Worm (Caenorhabditis elegans): ENCODE data around the gene sru-28.

sru-28 gene

ce11 chrV:1472569-1472968 is 33.5 kb upstream of the sru-28 start (continued):
- no peak for TF ChIP-seq unc-39 (tag; optimal IDR thresholded peaks at IDR 0.05)
- no peak for TF ChIP-seq daf-8 (GFP tag; IDR thresholded peaks at IDR 0.05)
- no peak for TF ChIP-seq dmd-6 (GFP tag; IDR thresholded peaks at IDR 0.05)
- TF ChIP-seq aha-1 (tag): peak; percentile 82

- TF ChIP-seq php-3 (GFP tag; IDR thresholded peaks at IDR 0.05) (no peak), ceh-20 (GFP tag; IDR thresholded peaks at IDR 0.05) (0 out of 2 replicates have a peak, but pooled peaks have one; percentile 29), nhr-6 (tag; optimal IDR thresholded peaks at IDR 0.05) (no peak), ctbp-1 (GFP tag; IDR thresholded peaks at IDR 0.05) (peak; percentile 38), snpc-1.2 (GFP tag; IDR thresholded peaks at IDR 0.05) (0 out of 2 replicates have a peak, but pooled peaks have one; percentile 13), zag-1 (tag; optimal IDR thresholded peaks at IDR 0.05) (no peak), spr-3 (GFP tag; optimal IDR thresholded peaks at IDR 0.05) (no peak), hmg-1.1 (GFP tag; IDR thresholded peaks at IDR 0.05) (peak; percentile 84), F26F4.8 (GFP tag; conservative IDR thresholded peaks at IDR 0.05) (no peak), vab-7 (GFP tag; IDR thresholded peaks at IDR 0.05) (0 out of 2 replicates have a peak, but pooled peaks have one; percentile 32), daf-19 (GFP tag; conservative IDR thresholded peaks at IDR 0.05) (no peak), egl-27 (tag; optimal IDR thresholded peaks at IDR 0.05) (no peak), lin-29 (GFP tag; IDR thresholded peaks at IDR 0.05) (peak; percentile 54; the same call in 1 of the 2 replicates), nhr-28 (tag; optimal IDR thresholded peaks at IDR 0.05) (peak; percentile 53), nhr-41 (GFP tag; IDR thresholded peaks at IDR 0.05) (no peak), unc-130 (GFP tag; optimal IDR thresholded peaks at IDR 0.05) (no peak), spr-1 (tag; optimal IDR thresholded peaks at IDR 0.05) (peak; percentile 37), hlh-30 (tag; optimal IDR thresholded peaks at IDR 0.05; ENCODE audit: insufficient read depth) (peak; percentile 72), dmd-8 (GFP tag; IDR thresholded peaks at IDR 0.05) (no peak), mep-1 (tag; optimal IDR thresholded peaks at IDR 0.05) (peak; percentile 77), set-16 (GFP tag; IDR thresholded peaks at IDR 0.05) (peak; percentile 89), unc-39 (tag; optimal IDR thresholded peaks at IDR 0.05) (no peak), T26A8.4 (GFP tag; IDR thresholded peaks at IDR 0.05) (peak; percentile 59), lin-13 (GFP tag; optimal IDR thresholded peaks at IDR 0.05) (no peak), dve-1 (tag; optimal IDR thresholded peaks at IDR 0.05; ENCODE audit: insufficient read depth) (peak; percentile 45), zip-11 (GFP tag; IDR thresholded peaks at IDR 0.05) (no peak), dmd-6 (GFP tag; IDR thresholded peaks at IDR 0.05) (peak; percentile 47; the same call in 1 of the 2 replicates), aly-2 (tag; optimal IDR thresholded peaks at IDR 0.05) (no peak), ztf-11 (tag; optimal IDR thresholded peaks at IDR 0.05) (no peak), ceh-62 (tag; optimal IDR thresholded peaks at IDR 0.05) (no peak), rbr-2 (tag; optimal IDR thresholded peaks at IDR 0.05) (peak; percentile 84), skn-1 (tag; optimal IDR thresholded peaks at IDR 0.05) (no peak), nhr-76 (tag; optimal IDR thresholded peaks at IDR 0.05) (no peak), attf-4 (tag; optimal IDR thresholded peaks at IDR 0.05) (no peak), lin-15B (tag; optimal IDR thresholded peaks at IDR 0.05) (no peak), madf-9 (GFP tag; conservative IDR thresholded peaks at IDR 0.05) (no peak; the same call in 1 of the 2 replicates), zfp-3 (GFP tag; conservative IDR thresholded peaks at IDR 0.05) (no peak), sdz-12 (GFP tag; optimal IDR thresholded peaks at IDR 0.05) (no peak), ceh-44 (GFP tag; IDR thresholded peaks at IDR 0.05) (no peak), D1046.2 (GFP tag; IDR thresholded peaks at IDR 0.05) (no peak), fos-1 (tag; optimal IDR thresholded peaks at IDR 0.05) (no peak), arid-1 (GFP tag; conservative IDR thresholded peaks at IDR 0.05) (no peak), lin-39 (tag; optimal IDR thresholded peaks at IDR 0.05) (no peak), F44E2.7 (GFP tag; IDR thresholded peaks at IDR 0.05) (no peak), ceh-28 (tag; optimal IDR thresholded peaks at IDR 0.05) (no peak), jun-1 (tag; optimal IDR thresholded peaks at IDR 0.05) (no peak), R02D3.7 (tag; optimal IDR thresholded peaks at IDR 0.05) (no peak), fkh-10 (GFP tag; optimal IDR thresholded peaks at IDR 0.05) (no peak)
These were observed 31.5 kb upstream of the sru-28 start, which contains the start of the genes F53E2.2 and unc-60 for ce11 chrV:1474486-1475125. Gene F53E2.2, plus strand, starts transcription at chrV:1475086. Gene unc-60, plus strand, starts transcription at chrV:1475086.

Measured in whole organism, L4 larva.